Worm (Caenorhabditis elegans): ENCODE measurements around the gene cht-5.

- TF ChIP-seq ceh-16 (tag; optimal IDR thresholded peaks at IDR 0.05), result no peak
- no peak for TF ChIP-seq snpc-4 (tag; optimal IDR thresholded peaks at IDR 0.05)
- peak; percentile 63 for TF ChIP-seq pha-4 (tag; optimal IDR thresholded peaks at IDR 0.05)
- TF ChIP-seq nhr-76 (tag; optimal IDR thresholded peaks at IDR 0.05), result no peak
- TF ChIP-seq elt-2 (tag; optimal IDR thresholded peaks at IDR 0.05), result peak; percentile 42
- no peak for TF ChIP-seq aly-2 (tag; optimal IDR thresholded peaks at IDR 0.05)
- no peak for TF ChIP-seq nhr-77 (tag; optimal IDR thresholded peaks at IDR 0.05)
- TF ChIP-seq elt-3 (tag; optimal IDR thresholded peaks at IDR 0.05), result no peak
- TF ChIP-seq nhr-11 (tag; optimal IDR thresholded peaks at IDR 0.05), result no peak
- no peak for TF ChIP-seq ceh-82 (tag; optimal IDR thresholded peaks at IDR 0.05)
- TF ChIP-seq fkh-10 (GFP tag; optimal IDR thresholded peaks at IDR 0.05), result no peak
- no peak for TF ChIP-seq ama-1 (optimal IDR thresholded peaks at IDR 0.05)
- TF ChIP-seq nfya-1 (tag; optimal IDR thresholded peaks at IDR 0.05; ENCODE audit: insufficient read depth), result no peak
- TF ChIP-seq nhr-25 (tag; optimal IDR thresholded peaks at IDR 0.05), result no peak
Observed at ce11 chrV:10111129-10111528, 3.3 kb upstream of the cht-5 start.
